Worm (Caenorhabditis elegans): ENCODE results near the gene pcp-5.

ce11 chrIII:7924821-7925220 is 17.4 kb upstream of the pcp-5 start, which contains the start of gene tag-250:
- no peak for TF ChIP-seq him-1 (tag; optimal IDR thresholded peaks at IDR 0.05)
- TF ChIP-seq W03F9.2 (tag; optimal IDR thresholded peaks at IDR 0.05) = no peak
